Worm (Caenorhabditis elegans): ENCODE measurements around the gene C16C8.12.

- TF ChIP-seq R02D3.7 (tag; optimal IDR thresholded peaks at IDR 0.05) (no peak), nhr-28 (tag; optimal IDR thresholded peaks at IDR 0.05) (no peak), nhr-76 (tag; optimal IDR thresholded peaks at IDR 0.05) (no peak)
Observed at ce11 chrII:3444280-3444679, 8.2 kb upstream of the C16C8.12 start, which contains the start of gene C16C8.4.
